Worm (Caenorhabditis elegans): Measurements from ENCODE around the gene Y82E9BR.5.

The Y82E9BR.5 gene

DNA sequence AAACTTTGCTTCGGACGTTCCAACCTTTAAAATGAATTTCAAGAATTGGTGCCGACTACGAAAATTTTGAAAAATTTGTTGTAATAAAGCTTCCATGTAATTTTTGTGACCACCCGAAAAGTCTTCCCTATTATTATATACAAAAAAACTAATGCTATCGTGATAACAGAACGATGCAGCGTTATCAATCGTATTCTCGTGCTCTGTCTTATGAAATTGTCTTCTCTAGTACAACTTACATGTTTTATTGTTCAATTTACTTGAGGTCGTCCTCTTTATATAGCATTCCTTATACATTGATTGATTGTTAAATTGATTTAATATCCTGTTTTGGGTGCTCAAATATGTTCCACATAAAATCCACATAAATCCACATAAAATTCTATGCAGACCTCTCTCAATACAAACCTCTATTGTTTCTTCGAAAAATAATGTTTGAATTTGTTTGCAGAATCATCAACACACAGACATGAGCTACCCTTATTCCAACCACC lies 17.4 kb downstream of the Y82E9BR.5 start, which contains the start of gene pals-19:
Gene pals-19, plus strand, starts transcription at position 444 of the 494 bp plus-strand sequence.
- TF ChIP-seq W03F9.2 (tag; optimal IDR thresholded peaks at IDR 0.05) (no peak), him-1 (tag; optimal IDR thresholded peaks at IDR 0.05) (no peak), dao-5 (tag; optimal IDR thresholded peaks at IDR 0.05) (no peak)

DNA sequence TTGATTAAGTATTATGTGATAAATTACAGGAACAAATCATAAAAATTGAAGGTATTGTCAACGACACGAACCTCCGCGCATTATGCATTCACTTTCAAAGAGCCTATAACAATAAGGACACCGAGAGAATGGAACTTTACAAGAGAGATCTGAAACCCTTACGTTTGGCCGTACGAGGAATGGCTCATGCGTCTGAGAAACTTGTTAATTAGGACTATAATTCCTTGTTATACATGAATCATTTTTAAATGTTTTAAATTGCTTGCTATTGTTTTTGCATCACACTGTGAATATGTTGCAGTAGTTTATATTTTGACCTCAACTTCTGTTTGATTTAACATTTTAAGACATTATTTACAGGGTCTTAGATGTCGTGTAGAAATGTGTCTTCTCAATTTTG lies 18.9 kb downstream of the Y82E9BR.5 start, which contains the start of gene pals-18:
Gene pals-18, plus strand, starts transcription at position 301 of the 400 bp plus-strand sequence.
- TF ChIP-seq dao-5 (tag; optimal IDR thresholded peaks at IDR 0.05) = no peak
- no peak for TF ChIP-seq W03F9.2 (tag; optimal IDR thresholded peaks at IDR 0.05)
- TF ChIP-seq him-1 (tag; optimal IDR thresholded peaks at IDR 0.05) = no peak

DNA sequence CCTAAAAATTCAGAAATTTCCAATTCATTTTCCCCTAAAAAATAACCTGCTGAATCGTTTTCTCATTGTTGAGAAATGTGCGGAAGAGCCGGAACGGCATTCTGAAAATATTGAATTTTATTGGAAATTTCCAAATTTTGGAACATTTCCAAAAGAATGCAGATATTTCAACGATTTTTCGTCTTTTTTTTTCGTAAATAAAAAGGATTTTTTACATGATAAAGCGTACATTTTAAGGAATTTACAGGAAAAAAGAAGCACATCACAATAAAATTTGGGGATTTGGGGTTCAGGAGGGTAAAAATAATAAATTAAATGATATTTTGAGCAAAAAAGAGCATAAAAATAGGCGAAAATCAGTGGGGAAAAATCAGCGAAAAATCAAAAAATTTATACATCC lies 25.0 kb downstream of the Y82E9BR.5 start, which contains the start of gene Y82E9BR.22:
Gene Y82E9BR.22, minus strand, starts transcription at position 101 of the 400 bp plus-strand sequence.
- TF ChIP-seq him-1 (tag; optimal IDR thresholded peaks at IDR 0.05) (no peak), W03F9.2 (tag; optimal IDR thresholded peaks at IDR 0.05) (no peak), dao-5 (tag; optimal IDR thresholded peaks at IDR 0.05) (no peak)

DNA sequence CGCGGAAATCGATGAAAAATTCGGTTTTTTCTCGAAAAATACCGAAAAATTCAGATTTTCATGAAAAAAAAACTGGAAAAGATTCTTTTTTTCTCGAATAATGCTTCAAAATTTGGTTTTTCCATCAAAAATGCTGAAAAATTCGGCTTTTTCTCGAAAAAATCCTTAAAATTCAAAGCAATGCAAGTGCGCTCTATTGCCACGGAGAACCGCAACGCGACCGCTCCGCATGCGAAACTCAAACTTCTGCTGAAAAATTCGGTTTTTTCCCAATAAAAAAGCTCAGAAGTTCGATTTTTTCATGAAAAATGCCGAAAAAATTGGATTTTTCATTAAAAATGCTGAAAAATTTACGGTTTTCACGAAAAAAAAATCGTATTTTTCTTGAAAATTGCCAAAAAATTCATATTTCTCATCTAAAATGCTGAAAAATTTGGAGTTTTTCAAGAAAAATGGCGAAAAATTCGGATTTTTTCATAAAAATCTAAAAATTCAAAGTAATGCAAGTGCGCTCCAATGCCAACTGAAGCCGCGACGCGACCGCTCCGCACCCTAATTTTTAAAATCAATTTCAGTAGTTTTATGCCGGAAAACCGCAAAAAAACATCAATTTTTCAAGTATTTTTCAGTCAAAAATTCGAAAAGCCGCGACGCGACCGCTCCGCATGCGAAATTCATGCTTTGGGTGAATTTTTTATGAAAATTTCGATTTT lies 29.1 kb downstream of the Y82E9BR.5 start:
- no peak for TF ChIP-seq dao-5 (tag; optimal IDR thresholded peaks at IDR 0.05)
- TF ChIP-seq him-1 (tag; optimal IDR thresholded peaks at IDR 0.05) = no peak

DNA sequence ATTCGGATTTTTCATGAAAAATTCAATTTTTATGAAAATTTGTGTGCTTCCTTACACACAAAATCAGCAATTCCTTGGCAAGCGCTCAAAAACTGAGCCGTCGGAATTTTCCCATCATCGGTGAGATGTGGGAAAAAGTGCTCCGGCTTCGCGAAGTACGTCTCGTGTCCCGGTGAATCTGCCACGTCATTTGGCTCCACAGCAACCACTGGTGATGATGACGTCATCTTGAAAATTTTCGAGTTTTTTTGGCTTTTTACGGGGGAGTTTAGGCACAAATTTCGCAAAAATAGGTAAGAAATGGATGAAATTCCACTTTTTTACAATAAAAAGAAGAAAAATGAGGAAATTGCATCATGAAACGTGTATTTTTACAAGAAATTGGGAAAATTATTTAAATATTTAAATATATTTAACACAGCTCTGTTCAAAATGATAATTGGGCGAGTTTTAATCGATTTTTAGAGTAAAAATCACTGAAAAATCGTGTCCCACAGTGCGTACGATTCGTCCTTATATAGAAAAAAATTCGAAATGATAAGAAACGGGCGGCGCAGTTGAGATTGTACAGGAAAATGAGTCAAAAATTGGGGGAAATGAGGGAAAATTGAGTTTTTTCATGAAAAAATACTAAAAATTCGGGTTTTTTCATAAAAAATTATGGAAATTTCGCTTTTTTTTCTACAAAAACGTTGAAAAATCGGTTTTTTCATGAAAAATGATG lies 29.9 kb downstream of the Y82E9BR.5 start, which contains the start of gene Y82E9BR.14:
Gene Y82E9BR.14, minus strand, starts transcription at position 227 of the 724 bp plus-strand sequence.
- no peak for TF ChIP-seq W03F9.2 (tag; optimal IDR thresholded peaks at IDR 0.05)
- no peak for TF ChIP-seq dao-5 (tag; optimal IDR thresholded peaks at IDR 0.05)
- no peak for TF ChIP-seq him-1 (tag; optimal IDR thresholded peaks at IDR 0.05)

DNA sequence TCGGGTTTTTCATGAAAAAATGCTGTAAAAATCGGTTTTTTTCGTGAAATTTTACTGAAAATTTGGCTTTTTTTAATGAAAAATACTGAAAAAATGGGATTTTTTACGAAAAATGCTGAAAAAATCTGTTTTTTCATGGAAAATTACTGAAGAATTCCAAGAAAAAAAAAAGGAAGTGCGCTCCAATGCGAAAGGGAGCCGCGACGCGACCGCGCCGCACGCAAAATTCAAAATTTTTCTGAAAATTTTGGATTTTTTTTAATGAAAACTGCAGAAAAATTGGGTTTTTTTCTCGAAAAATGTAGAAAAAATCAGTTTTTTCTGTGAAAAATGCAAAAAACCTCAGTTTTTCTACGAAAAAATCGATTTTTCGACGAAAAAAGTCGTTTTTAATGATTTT lies 32.4 kb downstream of the Y82E9BR.5 start:
- TF ChIP-seq W03F9.2 (tag; optimal IDR thresholded peaks at IDR 0.05) (no peak), him-1 (tag; optimal IDR thresholded peaks at IDR 0.05) (no peak), dao-5 (tag; optimal IDR thresholded peaks at IDR 0.05) (no peak)

DNA sequence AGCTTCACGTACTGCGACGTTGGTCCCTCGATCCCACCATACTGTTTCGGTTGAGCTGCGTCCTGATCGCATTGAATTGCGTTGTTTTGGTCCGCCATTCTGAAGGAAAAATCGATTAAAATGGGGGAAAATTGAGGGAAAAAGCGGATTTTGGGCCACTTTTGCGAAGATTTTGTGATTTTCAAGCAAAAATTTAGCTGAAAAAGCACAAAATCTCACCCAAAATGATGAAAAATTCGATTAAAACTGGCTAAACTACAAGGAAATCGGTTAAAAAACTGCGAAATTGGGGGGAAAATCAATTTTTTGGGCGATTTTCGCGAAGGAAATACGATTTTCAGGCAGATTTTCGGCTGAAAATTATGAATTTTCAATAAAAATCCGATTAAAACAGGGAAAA lies 32.9 kb downstream of the Y82E9BR.5 start, which contains the start of gene elc-1:
Gene elc-1, minus strand, starts transcription at position 101 of the 400 bp plus-strand sequence.
- no peak for TF ChIP-seq him-1 (tag; optimal IDR thresholded peaks at IDR 0.05)
- TF ChIP-seq dao-5 (tag; optimal IDR thresholded peaks at IDR 0.05) = no peak
- no peak for TF ChIP-seq W03F9.2 (tag; optimal IDR thresholded peaks at IDR 0.05)

DNA sequence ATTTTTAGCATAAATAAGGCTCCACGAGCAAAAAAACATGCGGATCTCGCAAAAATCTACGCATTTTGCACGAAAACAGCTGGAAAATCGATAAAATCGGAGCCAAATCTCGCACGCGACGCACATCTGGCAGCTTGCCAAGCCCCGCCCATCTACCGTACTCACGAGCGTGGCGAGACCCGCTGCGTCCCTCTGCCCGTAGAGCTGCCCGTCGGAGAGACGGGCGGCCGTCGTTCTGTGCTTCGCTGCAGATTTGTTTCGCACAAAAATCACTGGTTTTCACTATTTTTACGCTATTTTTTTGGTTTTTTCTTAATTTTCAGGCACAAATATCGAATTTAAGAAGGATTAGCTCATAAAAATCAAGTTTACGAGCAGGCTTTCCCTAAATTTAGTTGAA lies 34.5 kb downstream of the Y82E9BR.5 start:
- TF ChIP-seq him-1 (tag; optimal IDR thresholded peaks at IDR 0.05) = peak; percentile 20
- TF ChIP-seq W03F9.2 (tag; optimal IDR thresholded peaks at IDR 0.05) = peak; percentile 82
- TF ChIP-seq dao-5 (tag; optimal IDR thresholded peaks at IDR 0.05) = no peak

DNA sequence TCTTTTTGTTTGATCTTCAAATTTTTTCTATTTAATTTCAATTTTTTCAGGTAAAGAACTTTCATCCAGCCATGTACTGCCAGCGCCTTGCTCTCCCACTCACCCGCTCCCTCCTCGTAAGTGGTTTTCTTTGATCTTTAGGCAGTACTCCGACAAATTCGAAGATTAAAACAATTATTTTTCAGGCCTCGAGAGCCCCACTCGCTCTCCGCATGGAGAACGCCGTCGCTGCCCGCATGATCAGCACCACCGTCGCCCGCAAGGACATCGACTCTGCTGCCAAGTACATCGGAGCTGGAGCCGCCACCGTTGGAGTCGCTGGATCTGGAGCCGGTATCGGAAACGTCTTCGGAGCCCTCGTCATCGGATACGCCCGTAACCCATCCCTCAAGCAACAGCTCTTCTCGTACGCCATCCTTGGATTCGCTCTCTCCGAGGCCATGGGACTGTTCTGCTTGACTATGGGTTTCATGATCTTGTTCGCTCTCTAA lies 35.0 kb downstream of the Y82E9BR.5 start, which contains the start of gene Y82E9BR.3:
Gene Y82E9BR.3, plus strand, starts transcription at position 51 of the 491 bp plus-strand sequence.
- TF ChIP-seq him-1 (tag; optimal IDR thresholded peaks at IDR 0.05) (no peak), W03F9.2 (tag; optimal IDR thresholded peaks at IDR 0.05) (no peak)

DNA sequence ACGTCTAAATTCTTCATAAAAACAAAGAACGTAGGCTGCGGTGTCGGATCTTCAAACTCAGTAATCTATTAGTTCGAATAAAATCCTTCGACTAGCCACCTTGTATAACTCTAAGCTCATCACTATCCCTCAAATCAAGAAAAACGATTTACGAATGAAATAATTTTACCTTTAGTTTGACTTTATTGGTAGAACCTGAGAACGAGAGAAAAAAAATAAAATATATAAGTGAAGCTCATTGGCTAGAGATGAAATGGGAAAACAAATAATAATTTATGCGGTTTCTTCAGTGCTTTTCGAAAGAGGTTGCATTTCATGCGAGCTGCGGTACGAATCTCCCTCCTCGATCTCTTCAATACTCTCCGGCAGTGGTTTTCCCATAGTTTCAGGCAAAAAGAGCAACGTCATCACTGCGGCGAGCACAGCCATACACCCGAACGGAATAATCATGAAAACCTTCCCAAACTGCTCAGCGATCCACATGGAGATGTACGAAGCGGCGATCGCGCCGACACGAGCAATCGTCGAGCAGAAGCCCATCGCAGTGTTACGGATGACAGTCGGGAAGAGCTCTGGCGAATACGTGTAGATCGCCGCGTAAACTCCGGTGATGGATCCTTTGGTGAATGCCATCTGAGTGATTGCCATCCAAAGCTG lies 35.7 kb downstream of the Y82E9BR.5 start:
- TF ChIP-seq dao-5 (tag; optimal IDR thresholded peaks at IDR 0.05) = no peak
- no peak for TF ChIP-seq him-1 (tag; optimal IDR thresholded peaks at IDR 0.05)
- no peak for TF ChIP-seq W03F9.2 (tag; optimal IDR thresholded peaks at IDR 0.05)

DNA sequence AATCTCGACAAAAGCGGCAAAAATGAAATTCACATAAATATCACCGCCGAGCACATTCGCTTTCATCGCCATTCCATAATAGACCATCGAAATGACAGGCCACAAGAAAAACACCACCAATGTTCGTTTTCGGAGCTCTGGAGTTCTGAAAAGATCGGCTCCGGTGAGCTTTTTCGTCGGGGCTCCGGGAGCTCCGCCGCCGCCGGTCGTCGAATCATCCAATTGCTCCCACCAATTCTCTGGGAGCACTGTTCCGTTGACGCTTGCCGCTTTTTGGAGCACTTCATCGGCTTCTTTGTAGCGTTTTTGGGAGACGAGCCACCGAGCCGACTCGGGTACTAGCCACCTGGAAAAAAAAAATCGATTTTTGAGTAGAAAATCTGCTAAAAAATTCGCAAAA lies 37.3 kb downstream of the Y82E9BR.5 start:
- TF ChIP-seq him-1 (tag; optimal IDR thresholded peaks at IDR 0.05) = no peak
- TF ChIP-seq dao-5 (tag; optimal IDR thresholded peaks at IDR 0.05) = no peak
- no peak for TF ChIP-seq W03F9.2 (tag; optimal IDR thresholded peaks at IDR 0.05)

DNA sequence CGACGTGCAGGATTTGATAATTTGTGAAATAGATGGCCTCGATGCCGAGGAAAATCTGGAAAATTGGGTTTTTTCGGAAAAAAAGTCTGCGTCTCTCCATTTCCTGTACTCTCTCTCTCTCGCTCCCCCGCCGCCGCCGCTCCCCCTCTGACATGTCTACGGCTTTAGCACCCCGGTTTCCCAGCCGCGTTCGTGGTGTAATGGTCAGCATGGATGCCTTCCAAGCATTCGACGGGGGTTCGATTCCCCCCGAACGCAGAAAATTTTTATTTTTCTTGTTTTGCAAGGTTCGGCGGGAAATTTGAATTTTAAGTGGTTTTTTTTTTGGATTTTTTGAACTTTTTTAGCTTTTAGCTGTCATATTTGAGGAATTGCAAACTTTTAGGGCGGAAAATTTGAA lies 40.1 kb downstream of the Y82E9BR.5 start:
- TF ChIP-seq dao-5 (tag; optimal IDR thresholded peaks at IDR 0.05) (peak; percentile 30), him-1 (tag; optimal IDR thresholded peaks at IDR 0.05) (peak; percentile 21), W03F9.2 (tag; optimal IDR thresholded peaks at IDR 0.05) (peak; percentile 33)

DNA sequence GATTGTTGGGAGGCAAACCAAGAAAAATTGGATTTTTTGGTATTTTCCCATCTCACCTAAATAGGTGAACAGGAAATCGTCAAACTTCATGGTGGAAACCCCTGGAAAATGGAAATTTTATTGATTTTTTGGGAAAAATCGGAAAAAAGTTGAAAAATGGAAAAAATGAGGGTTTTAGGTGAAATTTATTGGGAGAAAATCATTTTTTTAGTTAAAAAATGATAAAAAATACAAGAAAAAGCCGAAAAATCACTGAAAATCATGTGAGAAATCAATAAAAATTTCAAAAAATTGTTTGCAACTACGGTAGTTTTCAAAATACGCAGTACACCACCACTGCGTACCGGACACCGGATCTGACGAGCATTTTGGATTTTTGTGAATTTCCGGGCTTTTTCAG lies 43.0 kb downstream of the Y82E9BR.5 start, which contains the start of gene lelo-2:
Gene lelo-2, minus strand, starts transcription at position 101 of the 400 bp plus-strand sequence.
- TF ChIP-seq dao-5 (tag; optimal IDR thresholded peaks at IDR 0.05) (no peak), W03F9.2 (tag; optimal IDR thresholded peaks at IDR 0.05) (no peak), him-1 (tag; optimal IDR thresholded peaks at IDR 0.05) (no peak)

Measured in whole organism, L4/young adult.